Fruit fly (Drosophila melanogaster): ENCODE results near the gene CG43703.
A peak's percentile ranks its signal among the peaks of the same experiment; 100 is the strongest.

CG43703 gene

dm6 chr2L:3778157-3779060 lies 13.1 kb downstream of the CG43703 start (continued):
- no peak for TF ChIP-seq Bdp1 (GFP tag; optimal IDR thresholded peaks at IDR 0.05)
- no peak for TF ChIP-seq sim (GFP tag; IDR thresholded peaks at IDR 0.05)
- TF ChIP-seq CG16779 (GFP tag; IDR thresholded peaks at IDR 0.05) = no peak

dm6 chr2L:3779143-3779788 lies 14.0 kb downstream of the CG43703 start:
- no peak for TF ChIP-seq klu (GFP tag; IDR thresholded peaks at IDR 0.05)
- peak; percentile 39 for TF ChIP-seq CG15269 (tag; optimal IDR thresholded peaks at IDR 0.05)
- no peak for TF ChIP-seq Fer2 (tag; optimal IDR thresholded peaks at IDR 0.05)
- TF ChIP-seq Opbp (GFP tag; IDR thresholded peaks at IDR 0.05; ENCODE audit: partially characterized antibody) = no peak
- TF ChIP-seq CG4424 (GFP tag; optimal IDR thresholded peaks at IDR 0.05) = no peak
- no peak for TF ChIP-seq bab2 (GFP tag; optimal IDR thresholded peaks at IDR 0.05)
- no peak for TF ChIP-seq CG7987 (GFP tag; optimal IDR thresholded peaks at IDR 0.05)
- no peak for TF ChIP-seq ftz-f1 (GFP tag; optimal IDR thresholded peaks at IDR 0.05)
- TF ChIP-seq crp (GFP tag; optimal IDR thresholded peaks at IDR 0.05) = no peak
- TF ChIP-seq CG11504 (tag; optimal IDR thresholded peaks at IDR 0.05) = peak; percentile 38
- TF ChIP-seq nom (GFP tag; optimal IDR thresholded peaks at IDR 0.05) = no peak
- TF ChIP-seq GATAe (GFP tag; conservative IDR thresholded peaks at IDR 0.05) = peak; percentile 22; the same call in 1 of the 2 replicates
- no peak for TF ChIP-seq otp (GFP tag; IDR thresholded peaks at IDR 0.05)
- TF ChIP-seq psq (GFP tag; optimal IDR thresholded peaks at IDR 0.05) = no peak
- peak; percentile 33 for TF ChIP-seq Sox100B (GFP tag; optimal IDR thresholded peaks at IDR 0.05)
- no peak for TF ChIP-seq lbe (GFP tag; optimal IDR thresholded peaks at IDR 0.05)
- no peak for TF ChIP-seq HLHmδ (GFP tag; optimal IDR thresholded peaks at IDR 0.05)
- no peak for TF ChIP-seq MBD-R2 (GFP tag; IDR thresholded peaks at IDR 0.05)
- no peak for TF ChIP-seq zf30C (GFP tag; optimal IDR thresholded peaks at IDR 0.05)
- no peak for TF ChIP-seq gsb (GFP tag; IDR thresholded peaks at IDR 0.05)
- TF ChIP-seq CG18764 (GFP tag; optimal IDR thresholded peaks at IDR 0.05) = no peak
- no peak for TF ChIP-seq amos (GFP tag; IDR thresholded peaks at IDR 0.05; ENCODE audit: partially characterized antibody)
- TF ChIP-seq CG6254 (GFP tag; optimal IDR thresholded peaks at IDR 0.05) = no peak
- TF ChIP-seq jing (GFP tag; optimal IDR thresholded peaks at IDR 0.05) = no peak
- TF ChIP-seq CG15696 (tag; optimal IDR thresholded peaks at IDR 0.05) = no peak
- TF ChIP-seq her (GFP tag; optimal IDR thresholded peaks at IDR 0.05) = no peak
- TF ChIP-seq CG17829 (tag; optimal IDR thresholded peaks at IDR 0.05) = no peak
- TF ChIP-seq cato (GFP tag; optimal IDR thresholded peaks at IDR 0.05; ENCODE audit: borderline replicate concordance) = peak; percentile 12
- no peak for TF ChIP-seq MESR4 (GFP tag; optimal IDR thresholded peaks at IDR 0.05)
- TF ChIP-seq Ets65A (GFP tag) = no peak
- no peak for TF ChIP-seq CG15514 (GFP tag; optimal IDR thresholded peaks at IDR 0.05)
- TF ChIP-seq odd (GFP tag; optimal IDR thresholded peaks at IDR 0.05) = no peak
- 0 out of 4 replicates have a peak, but pooled peaks have one; percentile 39 for TF ChIP-seq chinmo (GFP tag; IDR thresholded peaks at IDR 0.05; ENCODE audit: partially characterized antibody)
- no peak for TF ChIP-seq ash1 (GFP tag; optimal IDR thresholded peaks at IDR 0.05)
- no peak for TF ChIP-seq ERR (GFP tag; optimal IDR thresholded peaks at IDR 0.05)
- TF ChIP-seq nau (GFP tag; optimal IDR thresholded peaks at IDR 0.05) = no peak
- no peak for TF ChIP-seq CG16813 (GFP tag; IDR thresholded peaks at IDR 0.05; ENCODE audit: partially characterized antibody)
- no peak for TF ChIP-seq CG14667 (GFP tag; IDR thresholded peaks at IDR 0.05)
- TF ChIP-seq cas (GFP tag; IDR thresholded peaks at IDR 0.05) = no peak
- TF ChIP-seq CG6765 (GFP tag; optimal IDR thresholded peaks at IDR 0.05) = no peak
- TF ChIP-seq fru (optimal IDR thresholded peaks at IDR 0.05) = no peak
- no peak for TF ChIP-seq CG13123 (GFP tag; optimal IDR thresholded peaks at IDR 0.05)
- TF ChIP-seq CG43689 (GFP tag; IDR thresholded peaks at IDR 0.05) = no peak

All from whole organism, embryonic.